Worm (Caenorhabditis elegans) whole organism, dauer: ENCODE results near the gene M88.4.

Experiments used
- unc-62 ChIP-seq: sonication (generic microtip); optimal IDR thresholded peaks from 2 replicates; lab custom pipeline; 2017; ENCODE audit warnings: missing biosample characterization, missing genetic modification reagents, missing genetic modification characterization

M88.4 gene

DNA sequence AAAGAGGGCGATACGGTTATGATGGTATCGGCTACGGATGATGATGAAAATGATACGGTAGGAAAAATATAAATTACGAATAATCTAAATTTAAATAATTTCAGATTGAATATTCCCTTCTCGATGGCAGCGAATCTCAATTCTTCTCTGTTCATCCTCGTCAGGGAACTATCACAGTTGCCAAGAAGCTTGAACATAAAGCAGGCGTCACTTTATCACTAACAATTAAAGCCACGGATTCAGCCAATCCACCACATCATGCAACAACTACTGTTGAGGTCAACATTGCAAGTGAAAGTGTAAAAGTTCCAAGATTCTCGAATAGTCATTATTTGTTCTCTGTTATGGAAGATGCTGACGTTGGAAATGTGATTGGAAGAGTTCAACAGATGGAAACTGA, 17.9 kb upstream of the M88.4 start:
- TF ChIP-seq unc-62 (GFP tag; lab: Kevin White, UChicago) = no peak

DNA sequence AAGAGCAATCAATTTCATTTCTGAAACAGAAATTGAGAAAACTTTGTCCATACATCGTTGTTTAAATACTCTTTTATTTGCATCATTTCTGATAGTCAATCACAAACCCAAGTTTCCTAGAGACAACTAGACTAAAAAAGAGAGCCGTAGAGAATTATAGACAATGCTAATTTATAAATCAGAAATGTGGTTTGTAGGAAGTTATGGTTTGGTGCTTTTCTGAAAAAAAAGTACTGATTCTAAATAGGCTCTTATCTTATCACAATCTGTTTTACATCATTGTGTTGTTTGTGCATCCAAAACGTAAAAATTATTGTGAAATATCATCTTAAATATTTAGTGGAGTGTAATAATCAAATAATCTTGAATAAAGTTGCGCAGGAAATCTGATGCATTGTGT, 8.2 kb upstream of the M88.4 start, which contains the start of gene ugt-62:
TSS of gene ugt-62 (minus strand) at position 20 of the 400 bp plus-strand sequence.
- no peak for TF ChIP-seq unc-62 (GFP tag; lab: Kevin White, UChicago)

DNA sequence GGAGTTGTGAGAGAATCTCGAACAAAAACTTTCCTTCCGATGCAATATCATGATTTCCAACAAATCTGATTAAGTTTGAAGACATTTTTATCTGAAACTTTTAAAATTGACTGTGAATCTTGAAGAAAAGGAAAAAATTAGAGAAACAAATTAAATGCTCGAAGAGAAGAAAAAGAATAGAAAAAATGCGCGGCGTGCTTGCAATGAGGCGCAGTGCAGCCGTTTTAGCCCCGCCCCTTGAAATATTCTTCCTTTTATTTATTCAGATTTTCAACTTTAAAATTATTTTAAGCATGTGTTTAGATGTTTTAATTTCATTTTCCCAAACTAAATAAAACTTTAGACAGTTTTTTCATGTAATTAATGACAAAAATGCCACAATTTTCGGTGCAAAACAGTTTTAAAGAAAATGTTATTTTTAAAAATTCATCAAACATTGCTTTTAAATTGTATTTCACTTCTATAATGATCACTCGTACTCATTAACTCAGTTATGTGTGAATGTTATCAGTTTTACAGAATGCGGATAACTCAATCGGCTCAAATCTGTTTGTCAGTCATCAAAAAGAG, 6.4 kb upstream of the M88.4 start, which contains the start of the genes mrps-34 and cisd-3.1:
TSS of gene mrps-34 (minus strand) at position 91 of the 570 bp plus-strand sequence.
TSS of gene cisd-3.1 (plus strand) at position 520 of the 570 bp plus-strand sequence.
- no peak for TF ChIP-seq unc-62 (GFP tag; lab: Kevin White, UChicago)

ce11 chrIII:4544959-4545358, 3.9 kb upstream of the M88.4 start, which contains the start of gene M88.3:
TSS of gene M88.3 (minus strand) at chrIII:4545059.
- no peak for TF ChIP-seq unc-62 (GFP tag; lab: Kevin White, UChicago)

DNA sequence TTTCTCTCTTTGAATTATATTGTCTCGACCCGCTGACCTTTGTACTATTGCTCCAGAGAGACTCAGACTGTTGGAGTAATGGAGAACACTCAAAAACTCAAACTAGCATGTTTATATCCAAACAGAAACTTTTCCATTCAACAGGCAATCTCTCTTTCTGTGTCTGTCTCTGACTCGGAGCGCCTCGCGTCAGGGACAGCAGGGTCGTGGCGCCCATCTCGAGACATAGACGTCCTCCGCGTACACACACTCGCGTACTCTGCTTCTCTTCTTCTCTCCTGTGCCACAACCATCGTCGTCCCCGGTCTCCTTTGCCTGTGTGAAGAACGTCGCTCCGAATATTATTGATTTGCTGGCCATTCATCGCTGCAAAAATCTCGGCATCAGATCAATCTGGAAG, 3.1 kb downstream of the M88.4 start:
- no peak for TF ChIP-seq unc-62 (GFP tag; lab: Kevin White, UChicago)

- no peak for TF ChIP-seq unc-62 (GFP tag; lab: Kevin White, UChicago)
Observed at ce11 chrIII:4552872-4553271, 4.0 kb downstream of the M88.4 start.

- TF ChIP-seq unc-62 (GFP tag; lab: Kevin White, UChicago) = no peak
Observed at ce11 chrIII:4553316-4553715, 4.5 kb downstream of the M88.4 start, which contains the start of gene imph-1. TSS of gene imph-1 (plus strand) at chrIII:4553616.

DNA sequence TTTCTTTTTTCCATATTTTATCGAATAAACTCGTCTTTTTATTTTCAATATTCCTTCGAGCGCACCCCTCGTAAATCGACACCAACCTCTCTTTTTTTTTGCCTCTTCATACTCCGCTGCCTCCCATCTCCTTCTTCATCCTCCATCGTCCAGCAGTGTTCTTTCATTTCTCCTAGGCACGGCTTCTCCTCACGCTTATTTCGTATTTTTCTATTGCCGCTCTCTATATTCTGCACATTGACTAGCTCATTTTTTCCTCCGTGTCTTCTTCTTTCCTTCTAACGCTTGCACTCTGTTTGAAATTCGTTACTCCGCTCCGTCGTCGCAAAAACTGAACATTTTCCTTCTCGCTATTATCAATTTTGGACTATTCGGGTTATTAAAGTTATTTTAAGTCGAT, 6.5 kb downstream of the M88.4 start:
- no peak for TF ChIP-seq unc-62 (GFP tag; lab: Kevin White, UChicago)

ce11 chrIII:4560393-4560890, 11.6 kb downstream of the M88.4 start:
- TF ChIP-seq unc-62 (GFP tag; lab: Kevin White, UChicago) = no peak

- TF ChIP-seq unc-62 (GFP tag; lab: Kevin White, UChicago) = no peak
Observed at ce11 chrIII:4561286-4561685, 12.4 kb downstream of the M88.4 start.

- TF ChIP-seq unc-62 (GFP tag; lab: Kevin White, UChicago) = no peak
Observed at ce11 chrIII:4562070-4562788, 13.4 kb downstream of the M88.4 start, which contains the start of gene pan-1. TSS of gene pan-1 (plus strand) at chrIII:4562738.

DNA sequence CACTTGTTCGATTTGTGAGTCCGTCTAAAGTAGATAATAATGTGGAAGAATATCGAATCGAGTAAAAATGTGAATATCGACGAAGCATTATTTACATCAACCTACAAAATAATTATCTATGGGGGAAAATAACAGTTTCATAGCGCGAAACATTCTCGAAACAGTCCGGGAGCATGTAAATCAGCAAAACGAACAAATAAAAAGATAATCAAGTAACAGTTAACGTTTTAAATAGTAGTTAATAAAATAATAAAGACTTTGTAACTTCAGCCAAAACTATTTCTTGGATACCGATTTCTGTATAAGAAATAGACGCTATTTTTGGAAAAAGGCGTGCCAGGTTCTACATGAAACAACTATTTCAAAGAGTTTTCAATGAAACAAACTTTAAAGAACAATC, 19.2 kb downstream of the M88.4 start, which contains the start of gene mlcd-1:
TSS of gene mlcd-1 (minus strand) at position 101 of the 400 bp plus-strand sequence.
- no peak for TF ChIP-seq unc-62 (GFP tag; lab: Kevin White, UChicago)

- TF ChIP-seq unc-62 (GFP tag; lab: Kevin White, UChicago) = no peak
Observed at ce11 chrIII:4568455-4568854, 19.6 kb downstream of the M88.4 start, which contains the start of gene idhg-1. TSS of gene idhg-1 (plus strand) at chrIII:4568797.

DNA sequence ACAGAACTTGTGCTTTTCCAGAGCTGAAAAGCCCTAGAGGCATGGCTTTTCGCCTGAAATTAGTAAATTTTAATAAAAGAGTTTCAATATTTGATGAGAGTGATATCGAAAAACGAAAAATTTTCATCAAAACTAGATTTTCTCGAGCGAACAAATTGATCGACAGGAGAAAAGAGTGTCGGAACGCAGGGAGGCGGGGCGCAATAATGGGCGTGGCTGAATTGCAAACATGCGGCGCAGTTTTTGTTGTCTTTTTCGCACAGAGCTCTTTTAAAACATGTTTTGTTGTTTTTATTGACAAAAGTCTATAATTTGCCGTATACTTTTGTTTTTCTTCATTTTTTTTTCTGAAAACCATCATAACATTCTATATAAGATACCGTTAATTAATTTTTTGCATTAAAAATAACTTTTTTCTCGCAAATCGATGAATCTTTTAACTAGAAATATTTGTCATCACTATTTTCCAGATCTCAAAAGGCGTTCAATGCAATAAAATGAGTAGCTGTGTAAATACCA, 29.6 kb downstream of the M88.4 start, which contains the start of the genes sel-5 and wdr-48:
TSS of gene sel-5 (minus strand) at position 53 of the 519 bp plus-strand sequence.
TSS of gene wdr-48 (plus strand) at position 469 of the 519 bp plus-strand sequence.
- no peak for TF ChIP-seq unc-62 (GFP tag; lab: Kevin White, UChicago)

ce11 chrIII:4581495-4581894, 32.7 kb downstream of the M88.4 start, which contains the start of gene F35G12.12:
TSS of gene F35G12.12 (plus strand) at chrIII:4581795.
- TF ChIP-seq unc-62 (GFP tag; lab: Kevin White, UChicago) = no peak
